Worm (Caenorhabditis elegans): ENCODE results near the gene F13H10.1.

ce11 chrIV:11026648-11027047, 22.3 kb downstream of the F13H10.1 start:
- TF ChIP-seq nhr-12 (tag; optimal IDR thresholded peaks at IDR 0.05): no peak
- TF ChIP-seq lsy-2 (tag; optimal IDR thresholded peaks at IDR 0.05): peak; percentile 59 to 69
- TF ChIP-seq aly-2 (tag; optimal IDR thresholded peaks at IDR 0.05): no peak
- TF ChIP-seq snu-23 (GFP tag; optimal IDR thresholded peaks at IDR 0.05): peak; percentile 66
- no peak for TF ChIP-seq nhr-28 (tag; optimal IDR thresholded peaks at IDR 0.05)
- TF ChIP-seq elt-2 (tag; optimal IDR thresholded peaks at IDR 0.05): no peak
- no peak for TF ChIP-seq ceh-82 (tag; optimal IDR thresholded peaks at IDR 0.05)
- no peak for TF ChIP-seq nhr-85 (tag)
